Worm (Caenorhabditis elegans): ENCODE data around the gene srd-11.

DNA sequence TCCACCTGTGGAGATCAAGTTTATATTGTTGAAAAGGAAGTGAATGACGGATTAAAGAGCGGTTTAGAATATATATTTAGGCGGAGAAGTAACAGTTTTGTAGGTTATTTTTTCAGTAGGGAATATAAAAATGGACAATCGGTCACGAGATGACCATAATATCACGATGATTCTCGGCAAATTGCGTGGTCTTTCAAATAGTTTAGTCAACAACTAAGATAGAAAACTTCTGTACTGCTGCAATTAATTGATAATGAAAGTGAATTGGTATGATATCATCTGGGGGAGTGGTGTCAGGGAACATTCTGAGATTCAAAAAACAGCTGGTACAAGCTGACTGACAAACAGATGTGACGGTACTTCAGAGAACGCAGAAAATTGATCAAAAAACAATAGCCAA lies 11.2 kb downstream of the srd-11 start:
- TF ChIP-seq flt-1 (GFP tag; IDR thresholded peaks at IDR 0.05) (no peak), ztf-23 (GFP tag; IDR thresholded peaks at IDR 0.05) (no peak), med-1 (GFP tag; optimal IDR thresholded peaks at IDR 0.05; ENCODE audit: insufficient read depth) (no peak), klf-2 (GFP tag; conservative IDR thresholded peaks at IDR 0.05) (no peak), T22C8.4 (GFP tag; IDR thresholded peaks at IDR 0.05) (no peak), cog-1 (tag; optimal IDR thresholded peaks at IDR 0.05) (no peak), tab-1 (GFP tag; IDR thresholded peaks at IDR 0.05) (no peak), ref-1 (GFP tag; conservative IDR thresholded peaks at IDR 0.05) (no peak), ztf-29 (GFP tag; IDR thresholded peaks at IDR 0.05) (no peak)
